Worm (Caenorhabditis elegans) whole organism, young adult: ENCODE data around the gene F52E4.5.

Experiments used
- C17E4.6 ChIP-seq: fragments of 200-800 bp; sonication (Bioruptor generic); IDR thresholded peaks from 2 replicates; pipeline ENCODE4 v1.3.6; 2022; ENCODE audit warnings: missing genetic modification reagents, missing genetic modification characterization, missing compliant biosample characterization
- D2030.7 ChIP-seq: fragments of 200-800 bp; sonication (Bioruptor generic); IDR thresholded peaks from 2 replicates; pipeline ENCODE4 v1.3.6; 2022; ENCODE audit warnings: missing genetic modification reagents, missing genetic modification characterization, missing compliant biosample characterization
- K12H6.12 ChIP-seq: fragments of 200-800 bp; sonication (Bioruptor generic); optimal IDR thresholded peaks from 2 replicates; lab custom pipeline; 2018; ENCODE audit warnings: mild to moderate bottlenecking, missing genetic modification characterization, missing compliant biosample characterization
- T26A5.8 ChIP-seq: sonication (generic microtip); optimal IDR thresholded peaks from 2 replicates; lab custom pipeline; 2016; ENCODE audit warnings: missing genetic modification characterization, missing compliant biosample characterization
- Y53G8AR.9 ChIP-seq: fragments of 200-800 bp; sonication (Bioruptor generic); conservative IDR thresholded peaks from 2 replicates; pipeline ENCODE4 v1.3.6; 2022; ENCODE audit warnings: missing genetic modification reagents, missing genetic modification characterization, missing compliant biosample characterization
- Y67H2A.10 ChIP-seq: fragments of 200-800 bp; sonication (Bioruptor generic); conservative IDR thresholded peaks from 2 replicates; pipeline ENCODE4 v1.3.6; 2022; ENCODE audit warnings: missing genetic modification reagents, missing genetic modification characterization, missing compliant biosample characterization
- ZK185.1 ChIP-seq: sonication (generic microtip); optimal IDR thresholded peaks from 2 replicates; lab custom pipeline; 2016; ENCODE audit warnings: mild to moderate bottlenecking, missing genetic modification characterization, missing compliant biosample characterization; ENCODE audit not compliant: poor library complexity, severe bottlenecking
- ama-1 ChIP-seq, 3 experiments: fragments of 150-350 bp in 1 of 3; sonication (generic microtip) in 2 of 3; optimal IDR thresholded peaks; 2 replicates each; lab custom pipeline; 2014 to 2018; ENCODE audit warnings: missing biosample characterization in 2 of 3, missing genetic modification characterization in 2 of 3, missing genetic modification reagents in 2 of 3
- aptf-3 ChIP-seq: fragments of 200-800 bp; sonication (Bioruptor generic); IDR thresholded peaks from 2 replicates; pipeline ENCODE4 v1.3.6; 2022; ENCODE audit warnings: missing genetic modification characterization, missing compliant biosample characterization
- atf-7 ChIP-seq: sonication (generic microtip); optimal IDR thresholded peaks from 2 replicates; lab custom pipeline; 2017; ENCODE audit warnings: mild to moderate bottlenecking, missing genetic modification characterization, missing compliant biosample characterization
- attf-3 ChIP-seq: fragments of 200-800 bp; sonication (Bioruptor generic); conservative IDR thresholded peaks from 2 replicates; pipeline ENCODE4 v1.3.6; 2022; ENCODE audit warnings: missing genetic modification reagents, missing genetic modification characterization, missing compliant biosample characterization
- cebp-1 ChIP-seq, 2 experiments: fragments of 200-800 bp in 1 of 2; sonication (Bioruptor generic) in 1 of 2; sonication (generic microtip) in 1 of 2; IDR thresholded peaks in 1 of 2; optimal IDR thresholded peaks in 1 of 2; 2 replicates each; pipeline versions ENCODE4 v1.3.6 to Lab custom; 2017 to 2022; ENCODE audit warnings: missing compliant biosample characterization in 2 of 2, missing genetic modification characterization in 2 of 2, mild to moderate bottlenecking in 1 of 2, missing genetic modification reagents in 1 of 2, moderate library complexity in 1 of 2
- ceh-79 ChIP-seq: sonication (generic microtip); optimal IDR thresholded peaks from 2 replicates; lab custom pipeline; 2017; ENCODE audit warnings: mild to moderate bottlenecking, missing genetic modification characterization, missing compliant biosample characterization
- dox-1 ChIP-seq: fragments of 200-800 bp; sonication (Bioruptor generic); IDR thresholded peaks from 2 replicates; pipeline ENCODE4 v1.3.6; 2022; ENCODE audit warnings: missing genetic modification reagents, missing genetic modification characterization, missing compliant biosample characterization
- dpff-1 ChIP-seq: sonication (generic microtip); optimal IDR thresholded peaks from 2 replicates; lab custom pipeline; 2017; ENCODE audit warnings: mild to moderate bottlenecking, missing genetic modification characterization, missing compliant biosample characterization
- efl-1 ChIP-seq: fragments of 150-350 bp; optimal IDR thresholded peaks from 2 replicates; lab custom pipeline; 2014; ENCODE audit warnings: missing biosample characterization, missing genetic modification reagents, missing genetic modification characterization
- hmg-1.2 ChIP-seq: fragments of 200-800 bp; sonication (Bioruptor generic); IDR thresholded peaks from 2 replicates; pipeline ENCODE4 v1.3.6; 2022; ENCODE audit warnings: missing genetic modification reagents, missing genetic modification characterization, missing compliant biosample characterization
- hsf-1 ChIP-seq: fragments of 200-800 bp; sonication (Bioruptor generic); IDR thresholded peaks from 2 replicates; pipeline ENCODE4 v1.3.6; 2022; ENCODE audit warnings: missing genetic modification reagents, missing genetic modification characterization, missing compliant biosample characterization
- lin-26 ChIP-seq: fragments of 200-800 bp; sonication (Bioruptor generic); IDR thresholded peaks from 2 replicates; pipeline ENCODE4 v1.3.6; 2022; ENCODE audit warnings: missing genetic modification reagents, missing genetic modification characterization, missing compliant biosample characterization
- lin-35 ChIP-seq, 3 experiments: fragments of 150-350 bp in 2 of 3; sonication (generic microtip) in 1 of 3; optimal IDR thresholded peaks; 2 replicates each; lab custom pipeline; 2014 to 2018; ENCODE audit warnings: missing biosample characterization in 3 of 3, missing genetic modification characterization in 3 of 3, missing genetic modification reagents in 3 of 3
- lir-1 ChIP-seq: fragments of 200-800 bp; sonication (Bioruptor generic); conservative IDR thresholded peaks from 2 replicates; pipeline ENCODE4 v1.3.6; 2022; ENCODE audit warnings: missing genetic modification reagents, missing genetic modification characterization, missing compliant biosample characterization
- madf-10 ChIP-seq: sonication (generic microtip); optimal IDR thresholded peaks from 2 replicates; lab custom pipeline; 2016; ENCODE audit warnings: mild to moderate bottlenecking, missing genetic modification characterization, missing compliant biosample characterization
- madf-8 ChIP-seq: fragments of 200-800 bp; sonication (Bioruptor generic); conservative IDR thresholded peaks from 2 replicates; pipeline ENCODE4 v1.3.6; 2022; ENCODE audit warnings: missing genetic modification reagents, missing genetic modification characterization, missing compliant biosample characterization
- mcd-1 ChIP-seq: fragments of 200-800 bp; sonication (Bioruptor generic); IDR thresholded peaks from 2 replicates; pipeline ENCODE4 v1.3.6; 2022; ENCODE audit warnings: missing genetic modification reagents, missing genetic modification characterization, missing compliant biosample characterization
- mxl-1 ChIP-seq: sonication (generic microtip); optimal IDR thresholded peaks from 2 replicates; lab custom pipeline; 2016; ENCODE audit warnings: missing genetic modification characterization, missing compliant biosample characterization
- nhr-80 ChIP-seq: sonication (generic microtip); optimal IDR thresholded peaks from 2 replicates; lab custom pipeline; 2016; ENCODE audit warnings: missing genetic modification characterization, missing compliant biosample characterization
- pbrm-1 ChIP-seq: fragments of 200-800 bp; sonication (Bioruptor generic); IDR thresholded peaks from 2 replicates; pipeline ENCODE4 v1.3.6; 2022; ENCODE audit warnings: missing genetic modification reagents, missing genetic modification characterization, missing compliant biosample characterization
- rpc-1 ChIP-seq, 2 experiments: fragments of 150-350 bp in 1 of 2; sonication (generic microtip) in 1 of 2; optimal IDR thresholded peaks; 2 replicates each; lab custom pipeline; 2014 to 2018; ENCODE audit warnings: missing biosample characterization in 1 of 2, missing genetic modification characterization in 1 of 2, missing genetic modification reagents in 1 of 2, missing genotype in 1 of 2
- sea-2 ChIP-seq: fragments of 200-800 bp; sonication (Bioruptor generic); IDR thresholded peaks from 2 replicates; pipeline ENCODE4 v1.3.6; 2022; ENCODE audit warnings: missing genetic modification characterization, missing compliant biosample characterization
- snpc-1.3 ChIP-seq: sonication (generic microtip); optimal IDR thresholded peaks from 2 replicates; lab custom pipeline; 2017; ENCODE audit warnings: missing genetic modification characterization, mild to moderate bottlenecking, missing compliant biosample characterization, antibody characterized with exemption, moderate library complexity, missing genotype, missing genetic modification reagents; ENCODE audit not compliant: insufficient read depth
- snpc-4 ChIP-seq, 5 experiments: fragments of 150-350 bp in 1 of 5; sonication (generic microtip) in 4 of 5; optimal IDR thresholded peaks; 2 replicates each; lab custom pipeline; 2014 to 2018; ENCODE audit warnings: missing genetic modification characterization in 5 of 5, missing biosample characterization in 3 of 5, antibody characterized with exemption in 2 of 5, mild to moderate bottlenecking in 2 of 5, missing compliant biosample characterization in 2 of 5, missing genotype in 2 of 5, moderate library complexity in 2 of 5, missing genetic modification reagents in 1 of 5
- somi-1 ChIP-seq: fragments of 200-800 bp; sonication (Bioruptor generic); optimal IDR thresholded peaks from 2 replicates; lab custom pipeline; 2018; ENCODE audit warnings: mild to moderate bottlenecking, missing genetic modification characterization, missing compliant biosample characterization
- sptf-2 ChIP-seq: fragments of 200-800 bp; sonication (Bioruptor generic); optimal IDR thresholded peaks from 2 replicates; lab custom pipeline; 2018; ENCODE audit warnings: mild to moderate bottlenecking, missing genetic modification characterization, missing compliant biosample characterization
- tbx-9 ChIP-seq: sonication (generic microtip); optimal IDR thresholded peaks from 2 replicates; lab custom pipeline; 2016; ENCODE audit warnings: borderline replicate concordance, missing genetic modification characterization, inconsistent platforms, missing compliant biosample characterization
- tlf-1 ChIP-seq: fragments of 200-800 bp; sonication (Bioruptor generic); optimal IDR thresholded peaks from 2 replicates; lab custom pipeline; 2018; ENCODE audit warnings: mild to moderate bottlenecking, missing genetic modification characterization, missing compliant biosample characterization
- zfh-2 ChIP-seq: fragments of 200-800 bp; sonication (Bioruptor generic); conservative IDR thresholded peaks from 2 replicates; pipeline ENCODE4 v1.3.6; 2022; ENCODE audit warnings: missing genetic modification reagents, missing genetic modification characterization, missing compliant biosample characterization
- zim-3 ChIP-seq: sonication (generic microtip); optimal IDR thresholded peaks from 2 replicates; lab custom pipeline; 2017; ENCODE audit warnings: mild to moderate bottlenecking, missing genetic modification characterization, moderate library complexity, missing compliant biosample characterization
- ztf-25 ChIP-seq: fragments of 200-800 bp; sonication (Bioruptor generic); IDR thresholded peaks from 2 replicates; pipeline ENCODE4 v1.3.6; 2022; ENCODE audit warnings: missing genetic modification reagents, missing genetic modification characterization, missing compliant biosample characterization

The F52E4.5 gene

DNA sequence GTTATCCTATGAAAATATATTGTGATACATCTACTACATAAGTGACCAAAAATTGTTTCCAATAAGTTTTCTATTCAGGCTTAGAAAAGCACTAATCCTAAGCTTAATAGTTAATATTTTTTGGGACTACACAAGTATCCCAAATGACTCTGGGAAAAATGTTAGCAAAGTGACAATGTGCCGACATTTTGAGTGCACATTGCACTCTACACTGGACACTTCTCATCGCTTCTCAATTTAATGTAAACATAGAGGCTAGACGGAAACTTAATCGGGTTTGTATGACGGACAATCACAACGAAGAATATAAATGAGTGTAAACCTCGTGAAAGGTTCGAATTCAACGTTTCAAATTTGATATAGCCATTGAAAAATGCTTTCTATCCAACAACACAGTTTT, 24.5 kb upstream of the F52E4.5 start (continued):
- TF ChIP-seq somi-1 (GFP tag; lab: Kevin White, UChicago) (peak; percentile 57), tlf-1 (GFP tag; lab: Kevin White, UChicago) (peak; percentile 55), madf-10 (tag; lab: Kevin White, UChicago) (peak; percentile 19)

ce11 chrX:3111066-3111465, 23.9 kb upstream of the F52E4.5 start:
- no peak for TF ChIP-seq mxl-1 (tag; lab: Kevin White, UChicago)
- TF ChIP-seq T26A5.8 (tag; lab: Kevin White, UChicago): no peak
- TF ChIP-seq pbrm-1 (GFP tag; lab: Robert Waterston, UW): no peak
- peak; percentile 37 for TF ChIP-seq ZK185.1 (tag; lab: Kevin White, UChicago)
- peak in 1 of 3 experiments; percentile 47 for TF ChIP-seq lin-35 (GFP tag; optimal IDR thresholded peaks at IDR 0.05; lab: Kevin White, UChicago)

DNA sequence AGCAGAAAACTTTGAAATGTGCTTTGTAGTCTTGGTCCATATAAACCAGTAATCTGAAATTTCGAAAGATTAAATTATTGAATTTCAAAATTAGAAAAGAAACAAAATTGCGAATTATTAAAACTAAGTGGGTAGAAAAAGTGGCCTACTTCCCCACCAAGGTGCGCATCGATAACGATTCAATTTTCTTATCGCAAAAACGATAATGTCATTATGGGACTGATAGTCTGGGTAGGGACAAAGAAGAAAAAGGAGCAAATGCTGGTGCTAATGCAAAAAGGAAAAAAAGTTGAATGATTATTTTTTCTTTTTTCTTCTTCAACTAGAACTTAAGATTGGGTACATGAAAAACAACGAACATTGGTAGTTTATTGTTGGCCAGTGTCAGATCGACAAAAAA, 23.4 kb upstream of the F52E4.5 start, which contains the start of gene gpcp-1:
Gene gpcp-1, minus strand, starts transcription at position 53 of the 400 bp plus-strand sequence.
- TF ChIP-seq dox-1 (GFP tag; lab: Robert Waterston, UW): 0 out of 2 replicates have a peak, but pooled peaks have one; percentile 22
- no peak for TF ChIP-seq attf-3 (GFP tag; lab: Robert Waterston, UW)
- no peak for TF ChIP-seq rpc-1 (optimal IDR thresholded peaks at IDR 0.05; lab: Kevin White, UChicago)
- TF ChIP-seq rpc-1 (tag; optimal IDR thresholded peaks at IDR 0.05; lab: Kevin White, UChicago): no peak
- TF ChIP-seq zim-3 (tag; lab: Kevin White, UChicago): no peak
- TF ChIP-seq aptf-3: no peak
- TF ChIP-seq snpc-4 (GFP tag; optimal IDR thresholded peaks at IDR 0.05; lab: Kevin White, UChicago): no peak
- no peak for TF ChIP-seq snpc-4 (tag; optimal IDR thresholded peaks at IDR 0.05; lab: Kevin White, UChicago)
- TF ChIP-seq somi-1 (GFP tag; lab: Kevin White, UChicago): no peak
- TF ChIP-seq atf-7 (tag; lab: Kevin White, UChicago): no peak
- TF ChIP-seq nhr-80 (tag; lab: Kevin White, UChicago): peak; percentile 66

- TF ChIP-seq zfh-2 (GFP tag; lab: Robert Waterston, UW): 0 out of 2 replicates have a peak, but pooled peaks have one; percentile 28
- TF ChIP-seq zim-3 (tag; lab: Kevin White, UChicago): no peak
- TF ChIP-seq hsf-1 (GFP tag; lab: Robert Waterston, UW): 0 out of 2 replicates have a peak, but pooled peaks have one; percentile 18
- TF ChIP-seq cebp-1 (GFP tag; IDR thresholded peaks at IDR 0.05; lab: Robert Waterston, UW): no peak
- peak; percentile 47 for TF ChIP-seq cebp-1 (tag; optimal IDR thresholded peaks at IDR 0.05; lab: Kevin White, UChicago)
- no peak for TF ChIP-seq efl-1 (GFP tag; lab: Kevin White, UChicago)
- TF ChIP-seq C17E4.6 (GFP tag; lab: Robert Waterston, UW): no peak
- no peak for TF ChIP-seq dpff-1 (tag; lab: Kevin White, UChicago)
- TF ChIP-seq T26A5.8 (tag; lab: Kevin White, UChicago): no peak
- TF ChIP-seq tbx-9: no peak
- no peak for TF ChIP-seq lin-26 (GFP tag; lab: Robert Waterston, UW)
These were observed 21.5 kb upstream of the F52E4.5 start for ce11 chrX:3108603-3109002.

DNA sequence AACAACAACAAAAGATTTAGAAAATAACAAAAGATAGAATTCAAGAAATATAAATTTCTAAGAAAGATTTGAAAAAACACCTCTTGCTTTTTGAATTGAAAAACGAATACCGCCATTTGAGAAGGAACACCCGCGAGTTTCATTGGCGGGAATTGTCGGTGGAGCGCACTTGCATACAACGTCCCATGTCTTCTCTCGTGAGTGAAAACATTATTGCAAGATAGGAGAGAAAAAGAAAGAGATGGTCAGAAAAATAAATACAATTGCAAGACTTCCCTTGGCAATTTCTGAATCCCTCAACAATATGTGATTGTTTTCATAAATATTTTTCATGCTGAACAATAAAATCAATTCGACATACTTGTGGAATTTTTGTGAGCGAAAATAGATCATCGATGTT, 19.0 kb upstream of the F52E4.5 start, which contains the start of gene K10B3.5:
Gene K10B3.5, minus strand, starts transcription at position 343 of the 400 bp plus-strand sequence.
- no peak for TF ChIP-seq somi-1 (GFP tag; lab: Kevin White, UChicago)
- TF ChIP-seq mcd-1: peak; percentile 93
- TF ChIP-seq sptf-2: no peak
- TF ChIP-seq D2030.7 (GFP tag; lab: Robert Waterston, UW): no peak
- no peak for TF ChIP-seq sea-2 (GFP tag; lab: Robert Waterston, UW)
- no peak for TF ChIP-seq ama-1 (optimal IDR thresholded peaks at IDR 0.05; lab: Kevin White, UChicago)
- no peak for TF ChIP-seq ama-1 (GFP tag; optimal IDR thresholded peaks at IDR 0.05; lab: Kevin White, UChicago)
- TF ChIP-seq ztf-25 (GFP tag; lab: Robert Waterston, UW): no peak
- TF ChIP-seq snpc-4 (GFP tag; optimal IDR thresholded peaks at IDR 0.05; lab: Kevin White, UChicago): no peak
- TF ChIP-seq snpc-4 (tag; optimal IDR thresholded peaks at IDR 0.05; lab: Kevin White, UChicago): peak in 1 of 4 experiments; percentile 14
- TF ChIP-seq ceh-79 (tag; lab: Kevin White, UChicago): no peak
- no peak for TF ChIP-seq lir-1
- TF ChIP-seq hmg-1.2 (GFP tag; lab: Robert Waterston, UW): peak; percentile 57; the same call in 1 of the 2 replicates
- peak; percentile 21 for TF ChIP-seq K12H6.12 (tag; lab: Kevin White, UChicago)
- no peak for TF ChIP-seq Y67H2A.10 (GFP tag; lab: Robert Waterston, UW)
- no peak for TF ChIP-seq Y53G8AR.9
- no peak for TF ChIP-seq hsf-1 (GFP tag; lab: Robert Waterston, UW)
- no peak for TF ChIP-seq snpc-1.3 (tag; lab: Kevin White, UChicago)
- TF ChIP-seq madf-8 (GFP tag; lab: Robert Waterston, UW): no peak
- no peak for TF ChIP-seq zim-3 (tag; lab: Kevin White, UChicago)
- TF ChIP-seq atf-7 (tag; lab: Kevin White, UChicago): no peak
